Fruit fly (Drosophila melanogaster): ENCODE data around the gene CG11294.
A peak's percentile ranks its signal among the peaks of the same experiment; 100 is the strongest.

The CG11294 gene

DNA sequence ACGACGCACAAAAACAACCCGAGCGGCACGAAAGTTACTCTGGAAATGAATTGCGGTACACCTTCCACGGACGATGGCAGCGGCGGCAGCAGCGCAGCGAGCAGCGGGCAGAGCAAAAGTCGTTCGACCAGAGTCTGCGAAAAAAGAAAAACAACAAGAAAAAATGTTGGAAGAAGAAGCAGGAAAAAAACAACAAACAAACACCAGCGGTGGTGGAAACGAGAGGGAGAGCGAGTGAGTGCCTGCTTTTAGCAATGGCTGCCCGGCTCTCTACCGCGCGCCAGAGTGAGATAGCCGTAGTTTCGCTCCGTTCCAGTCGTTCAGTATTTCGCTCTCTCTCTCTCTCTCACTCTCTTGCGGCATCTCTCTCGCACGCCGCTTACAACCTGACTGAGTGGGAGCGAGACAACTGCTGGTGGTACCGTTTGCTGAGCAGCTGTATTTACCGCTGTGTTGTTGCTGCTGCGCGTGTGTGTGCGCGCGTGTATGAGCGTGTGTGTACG lies 42.7 kb downstream of the CG11294 start, which contains the start of gene oc (continued):
- TF ChIP-seq CG8632 (GFP tag; optimal IDR thresholded peaks at IDR 0.05) (peak; percentile 46), fkh (GFP tag; optimal IDR thresholded peaks at IDR 0.05) (peak; percentile 97), CG10631 (GFP tag; optimal IDR thresholded peaks at IDR 0.05) (peak; percentile 5), CG3032 (tag; optimal IDR thresholded peaks at IDR 0.05) (peak; percentile 56), CG7368 (GFP tag; optimal IDR thresholded peaks at IDR 0.05) (peak; percentile 43), cyc (GFP tag; optimal IDR thresholded peaks at IDR 0.05) (no peak), CG6854 (GFP tag; optimal IDR thresholded peaks at IDR 0.05) (no peak), Gug (GFP tag; IDR thresholded peaks at IDR 0.05) (0 out of 2 replicates have a peak, but pooled peaks have one; percentile 22)

Measured in whole organism, prepupa.